Worm (Caenorhabditis elegans) whole organism, midembryonic: ENCODE results near the gene col-14.

Source experiments
- ref-1 ChIP-seq: fragments of 200-800 bp; sonication (Bioruptor generic); conservative IDR thresholded peaks from 2 replicates; pipeline ENCODE4 v1.3.6; 2022; ENCODE audit warnings: missing genetic modification reagents, missing genetic modification characterization, missing compliant biosample characterization
- tab-1 ChIP-seq: fragments of 200-800 bp; sonication (Bioruptor generic); IDR thresholded peaks from 2 replicates; pipeline ENCODE4 v1.3.6; 2022; ENCODE audit warnings: missing genetic modification characterization, missing compliant biosample characterization
- ztf-23 ChIP-seq: fragments of 200-800 bp; sonication (Bioruptor generic); IDR thresholded peaks from 2 replicates; pipeline ENCODE4 v1.3.6; 2022; ENCODE audit warnings: missing genetic modification reagents, missing genetic modification characterization, missing compliant biosample characterization

ce11 chrIV:7760117-7760516, 6.9 kb downstream of the col-14 start, which contains the start of gene del-7:
- no peak for TF ChIP-seq ztf-23
- TF ChIP-seq tab-1, result no peak
- no peak for TF ChIP-seq ref-1
